Worm (Caenorhabditis elegans) whole organism, L1 larva: ENCODE data around the gene srbc-22.

Experiments
- C34B4.2 ChIP-seq: sonication (generic microtip); optimal IDR thresholded peaks from 2 replicates; lab custom pipeline; 2017; ENCODE audit warnings: mild to moderate bottlenecking, missing genetic modification characterization, missing compliant biosample characterization
- F16B12.6 ChIP-seq: fragments of 150-350 bp; optimal IDR thresholded peaks from 2 replicates; lab custom pipeline; 2014; ENCODE audit warnings: missing biosample characterization, missing genetic modification characterization
- alr-1 ChIP-seq: fragments of 200-800 bp; sonication (Bioruptor generic); optimal IDR thresholded peaks from 2 replicates; lab custom pipeline; 2018; ENCODE audit warnings: borderline replicate concordance, mild to moderate bottlenecking, missing genetic modification characterization, missing compliant biosample characterization
- aly-2 ChIP-seq: fragments of 150-350 bp; optimal IDR thresholded peaks from 2 replicates; lab custom pipeline; 2014; ENCODE audit warnings: missing biosample characterization, missing genetic modification characterization
- ceh-63 ChIP-seq: fragments of 200-800 bp; sonication (Bioruptor generic); optimal IDR thresholded peaks from 2 replicates; lab custom pipeline; 2018; ENCODE audit warnings: mild to moderate bottlenecking, missing genetic modification characterization, missing compliant biosample characterization
- ceh-8 ChIP-seq: fragments of 200-800 bp; sonication (Bioruptor generic); optimal IDR thresholded peaks from 2 replicates; lab custom pipeline; 2018; ENCODE audit warnings: mild to moderate bottlenecking, missing genetic modification characterization, moderate library complexity, missing compliant biosample characterization
- ceh-90 ChIP-seq: sonication (generic microtip); optimal IDR thresholded peaks from 2 replicates; lab custom pipeline; 2016; ENCODE audit warnings: missing genetic modification characterization, missing compliant biosample characterization
- ces-1 ChIP-seq: fragments of 150-350 bp; optimal IDR thresholded peaks from 2 replicates; lab custom pipeline; 2014; ENCODE audit warnings: missing biosample characterization, missing genetic modification reagents, missing genetic modification characterization
- dpl-1 ChIP-seq, 3 experiments: fragments of 150-350 bp in 2 of 3; sonication (generic microtip) in 1 of 3; optimal IDR thresholded peaks; 2 replicates each; lab custom pipeline; 2014 to 2017; ENCODE audit warnings: missing biosample characterization in 3 of 3, missing genetic modification characterization in 3 of 3, missing genetic modification reagents in 3 of 3
- efl-1 ChIP-seq, 4 experiments: fragments of 150-350 bp; optimal IDR thresholded peaks in 3 of 4; peaks in 1 of 4; 1 replicate in 1 of 4; 2 replicates in 3 of 4; lab custom pipeline; 2014; ENCODE audit warnings: missing biosample characterization in 2 of 4, missing genetic modification characterization in 2 of 4, missing genetic modification reagents in 2 of 4
- egl-13 ChIP-seq: sonication (generic microtip); optimal IDR thresholded peaks from 2 replicates; lab custom pipeline; 2016; ENCODE audit warnings: missing genotype, missing genetic modification reagents, missing genetic modification characterization, missing compliant biosample characterization
- elt-2 ChIP-seq: sonication (generic microtip); optimal IDR thresholded peaks from 2 replicates; lab custom pipeline; 2016; ENCODE audit warnings: missing genetic modification characterization, mild to moderate bottlenecking, inconsistent platforms, missing compliant biosample characterization, missing genetic modification reagents
- fkh-4 ChIP-seq: sonication (generic microtip); optimal IDR thresholded peaks from 2 replicates; lab custom pipeline; 2016; ENCODE audit warnings: missing compliant biosample characterization, missing genetic modification characterization, borderline replicate concordance
- fkh-8 ChIP-seq: sonication (generic microtip); optimal IDR thresholded peaks from 2 replicates; lab custom pipeline; 2016; ENCODE audit warnings: mild to moderate bottlenecking, missing genetic modification characterization, missing compliant biosample characterization
- fos-1 ChIP-seq: fragments of 150-350 bp; optimal IDR thresholded peaks from 2 replicates; lab custom pipeline; 2014; ENCODE audit warnings: missing biosample characterization, missing genetic modification characterization
- grh-1 ChIP-seq: fragments of 200-800 bp; sonication (Bioruptor generic); IDR thresholded peaks from 2 replicates; pipeline ENCODE4 v1.3.6; 2022; ENCODE audit warnings: missing genetic modification reagents, missing genetic modification characterization, missing compliant biosample characterization
- hlh-17 ChIP-seq: fragments of 200-800 bp; sonication (Bioruptor generic); optimal IDR thresholded peaks from 2 replicates; lab custom pipeline; 2018; ENCODE audit warnings: missing genetic modification characterization, mild to moderate bottlenecking, missing compliant biosample characterization, moderate library complexity, borderline replicate concordance
- hlh-4 ChIP-seq: sonication (generic microtip); optimal IDR thresholded peaks from 2 replicates; lab custom pipeline; 2016; ENCODE audit warnings: mild to moderate bottlenecking, missing genetic modification characterization, missing compliant biosample characterization
- hpl-2 ChIP-seq: fragments of 150-350 bp; optimal IDR thresholded peaks from 2 replicates; lab custom pipeline; 2014; ENCODE audit warnings: missing biosample characterization, missing genetic modification reagents, missing genetic modification characterization
- irx-1 ChIP-seq: sonication (generic microtip); optimal IDR thresholded peaks from 2 replicates; lab custom pipeline; 2016; ENCODE audit warnings: missing genetic modification characterization, missing compliant biosample characterization
- isw-1 ChIP-seq: fragments of 200-800 bp; sonication (Bioruptor generic); IDR thresholded peaks from 2 replicates; pipeline ENCODE4 v1.3.6; 2022; ENCODE audit warnings: missing genetic modification characterization, missing compliant biosample characterization
- lin-14 ChIP-seq: fragments of 200-800 bp; sonication (Bioruptor generic); optimal IDR thresholded peaks from 2 replicates; lab custom pipeline; 2018; ENCODE audit warnings: mild to moderate bottlenecking, missing genetic modification characterization, moderate library complexity, missing compliant biosample characterization
- lin-15B ChIP-seq: fragments of 150-350 bp; sonication (generic microtip); optimal IDR thresholded peaks from 3 replicates; lab custom pipeline; 2014; ENCODE audit warnings: missing biosample characterization, missing genetic modification characterization
- lin-39 ChIP-seq: fragments of 150-350 bp; optimal IDR thresholded peaks from 2 replicates; lab custom pipeline; 2014; ENCODE audit warnings: missing biosample characterization, missing genetic modification reagents, missing genetic modification characterization
- lsy-2 ChIP-seq, 2 experiments: fragments of 150-350 bp; optimal IDR thresholded peaks; 2 replicates each; lab custom pipeline; 2014; ENCODE audit warnings: missing biosample characterization in 2 of 2, missing genetic modification characterization in 2 of 2
- mdl-1 ChIP-seq, 2 experiments: fragments of 150-350 bp; optimal IDR thresholded peaks; 2 replicates each; lab custom pipeline; 2014 to 2017; ENCODE audit warnings: missing biosample characterization in 2 of 2, missing genetic modification characterization in 2 of 2, inconsistent platforms in 1 of 2
- mep-1 ChIP-seq: fragments of 150-350 bp; optimal IDR thresholded peaks from 2 replicates; lab custom pipeline; 2014; ENCODE audit warnings: missing biosample characterization, missing genetic modification characterization
- nhr-11 ChIP-seq: fragments of 150-350 bp; optimal IDR thresholded peaks from 2 replicates; lab custom pipeline; 2014; ENCODE audit warnings: missing biosample characterization, missing genetic modification characterization
- nhr-12 ChIP-seq: sonication (generic microtip); optimal IDR thresholded peaks from 2 replicates; lab custom pipeline; 2017; ENCODE audit warnings: missing biosample characterization, missing genetic modification characterization
- nhr-20 ChIP-seq: sonication (generic microtip); optimal IDR thresholded peaks from 2 replicates; lab custom pipeline; 2016; ENCODE audit warnings: mild to moderate bottlenecking, missing genetic modification characterization, missing compliant biosample characterization
- nhr-237 ChIP-seq: fragments of 150-350 bp; optimal IDR thresholded peaks from 2 replicates; lab custom pipeline; 2014; ENCODE audit warnings: missing biosample characterization, missing genetic modification characterization
- nhr-71 ChIP-seq: sonication (generic microtip); optimal IDR thresholded peaks from 2 replicates; lab custom pipeline; 2016; ENCODE audit warnings: mild to moderate bottlenecking, missing genetic modification characterization, moderate library complexity, missing compliant biosample characterization
- nhr-76 ChIP-seq: sonication (generic microtip); optimal IDR thresholded peaks from 2 replicates; lab custom pipeline; 2017; ENCODE audit warnings: missing biosample characterization, missing genetic modification characterization
- nhr-77 ChIP-seq: fragments of 150-350 bp; optimal IDR thresholded peaks from 2 replicates; lab custom pipeline; 2014; ENCODE audit warnings: missing biosample characterization, missing genetic modification characterization
- nhr-84 ChIP-seq: sonication (generic microtip); optimal IDR thresholded peaks from 2 replicates; lab custom pipeline; 2017; ENCODE audit warnings: missing biosample characterization, missing genetic modification characterization
- nhr-85 ChIP-seq: sonication (generic microtip); peaks from one replicate; lab custom pipeline; 2016; ENCODE audit warnings: missing genetic modification characterization, inconsistent platforms, missing compliant biosample characterization
- pag-3 ChIP-seq: sonication (generic microtip); optimal IDR thresholded peaks from 2 replicates; lab custom pipeline; 2017; ENCODE audit warnings: missing genetic modification characterization, mild to moderate bottlenecking, missing compliant biosample characterization, antibody characterized with exemption, borderline replicate concordance; ENCODE audit not compliant: insufficient read depth
- pax-3 ChIP-seq: fragments of 200-800 bp; sonication (Bioruptor generic); optimal IDR thresholded peaks from 2 replicates; lab custom pipeline; 2018; ENCODE audit warnings: mild to moderate bottlenecking, missing genetic modification characterization, moderate library complexity, missing compliant biosample characterization
- pqm-1 ChIP-seq: sonication (generic microtip); optimal IDR thresholded peaks from 3 replicates; lab custom pipeline; 2017; ENCODE audit warnings: missing biosample characterization, missing genetic modification characterization
- snu-23 ChIP-seq: sonication (generic microtip); optimal IDR thresholded peaks from 2 replicates; lab custom pipeline; 2016; ENCODE audit warnings: missing genetic modification characterization, missing compliant biosample characterization
- sox-4 ChIP-seq: sonication (generic microtip); optimal IDR thresholded peaks from 2 replicates; lab custom pipeline; 2016; ENCODE audit warnings: missing genetic modification characterization, missing compliant biosample characterization
- sup-37 ChIP-seq: fragments of 200-800 bp; sonication (Bioruptor generic); optimal IDR thresholded peaks from 2 replicates; lab custom pipeline; 2018; ENCODE audit warnings: mild to moderate bottlenecking, missing genetic modification characterization, missing compliant biosample characterization
- tbx-2 ChIP-seq: sonication (generic microtip); optimal IDR thresholded peaks from 2 replicates; lab custom pipeline; 2016; ENCODE audit warnings: missing genetic modification characterization, missing compliant biosample characterization
- unc-30 ChIP-seq: sonication (generic microtip); optimal IDR thresholded peaks from 2 replicates; lab custom pipeline; 2017; ENCODE audit warnings: missing biosample characterization, missing genetic modification characterization
- unc-62 ChIP-seq: fragments of 150-350 bp; optimal IDR thresholded peaks from 2 replicates; lab custom pipeline; 2014; ENCODE audit warnings: missing biosample characterization, missing genetic modification reagents, missing genetic modification characterization
- unc-86 ChIP-seq: sonication (generic microtip); optimal IDR thresholded peaks from 2 replicates; lab custom pipeline; 2016; ENCODE audit warnings: missing genetic modification characterization, missing compliant biosample characterization
- unc-98 ChIP-seq: fragments of 200-800 bp; sonication (Bioruptor generic); IDR thresholded peaks from 2 replicates; pipeline ENCODE4 v1.3.6; 2022; ENCODE audit warnings: missing genetic modification characterization, missing compliant biosample characterization
- vab-15 ChIP-seq: sonication (generic microtip); optimal IDR thresholded peaks from 2 replicates; lab custom pipeline; 2017; ENCODE audit warnings: missing genotype, mild to moderate bottlenecking, missing genetic modification characterization, missing compliant biosample characterization
- xbp-1 ChIP-seq: sonication (generic microtip); optimal IDR thresholded peaks from 2 replicates; lab custom pipeline; 2016; ENCODE audit warnings: missing genetic modification characterization, missing compliant biosample characterization
- zag-1 ChIP-seq: fragments of 150-350 bp; optimal IDR thresholded peaks from 2 replicates; lab custom pipeline; 2014; ENCODE audit warnings: missing biosample characterization, missing genetic modification characterization

srbc-22 gene

ce11 chrV:2156830-2157229 lies at the start of gene srbc-22:
Gene srbc-22 (plus strand): TSS chrV:2157130.
- TF ChIP-seq hlh-4 (tag; lab: Kevin White, UChicago), result no peak
- TF ChIP-seq C34B4.2 (tag; lab: Kevin White, UChicago), result no peak
- no peak for TF ChIP-seq sox-4
- TF ChIP-seq irx-1 (tag; lab: Kevin White, UChicago), result no peak
- TF ChIP-seq unc-86, result no peak
- TF ChIP-seq nhr-237 (tag; lab: Kevin White, UChicago), result no peak
- no peak for TF ChIP-seq mep-1 (tag; lab: Kevin White, UChicago)
- no peak for TF ChIP-seq aly-2 (tag; lab: Kevin White, UChicago)

- no peak for TF ChIP-seq hpl-2
- TF ChIP-seq xbp-1 (tag; lab: Kevin White, UChicago), result peak; percentile 26
- no peak for TF ChIP-seq ceh-63 (GFP tag; lab: Kevin White, UChicago)
- TF ChIP-seq nhr-71, result no peak
- no peak for TF ChIP-seq ceh-90 (tag; lab: Kevin White, UChicago)
- no peak for TF ChIP-seq hlh-17 (GFP tag; lab: Kevin White, UChicago)
- no peak for TF ChIP-seq mep-1 (tag; lab: Kevin White, UChicago)
- no peak for TF ChIP-seq unc-98 (GFP tag; lab: Robert Waterston, UW)
- no peak for TF ChIP-seq nhr-237 (tag; lab: Kevin White, UChicago)
- TF ChIP-seq lin-14, result no peak
- no peak for TF ChIP-seq lin-39 (tag; lab: Kevin White, UChicago)
- no peak for TF ChIP-seq sox-4
- no peak for TF ChIP-seq sup-37
- TF ChIP-seq nhr-76, result no peak
- TF ChIP-seq egl-13, result no peak
- no peak for TF ChIP-seq F16B12.6 (tag; lab: Kevin White, UChicago)
- TF ChIP-seq nhr-77, result peak; percentile 15
- TF ChIP-seq alr-1, result no peak
- TF ChIP-seq nhr-11 (tag; lab: Kevin White, UChicago), result no peak
- TF ChIP-seq dpl-1 (GFP tag; optimal IDR thresholded peaks at IDR 0.05; lab: Kevin White, UChicago), result peak; percentile 9 to 69 (median 29)
- no peak for TF ChIP-seq elt-2 (tag; lab: Kevin White, UChicago)
- TF ChIP-seq aly-2 (tag; lab: Kevin White, UChicago), result no peak
- TF ChIP-seq mdl-1 (tag; optimal IDR thresholded peaks at IDR 0.05; lab: Kevin White, UChicago), result no peak
- TF ChIP-seq nhr-12, result no peak
- TF ChIP-seq ces-1 (GFP tag; lab: Kevin White, UChicago), result no peak
- TF ChIP-seq unc-30 (tag; lab: Kevin White, UChicago), result no peak
- TF ChIP-seq snu-23 (GFP tag; lab: Kevin White, UChicago), result no peak
- no peak for TF ChIP-seq grh-1
- TF ChIP-seq pax-3, result no peak
- no peak for TF ChIP-seq C34B4.2 (tag; lab: Kevin White, UChicago)
- TF ChIP-seq tbx-2 (tag; lab: Kevin White, UChicago), result no peak
- peak; percentile 47 for TF ChIP-seq nhr-85
- no peak for TF ChIP-seq nhr-84
- TF ChIP-seq nhr-20 (tag; lab: Kevin White, UChicago), result peak; percentile 42
- no peak for TF ChIP-seq lsy-2 (tag; optimal IDR thresholded peaks at IDR 0.05; lab: Kevin White, UChicago)
- TF ChIP-seq unc-62 (GFP tag; lab: Kevin White, UChicago), result no peak
- TF ChIP-seq pag-3 (tag; lab: Kevin White, UChicago), result no peak
- TF ChIP-seq ceh-8 (GFP tag; lab: Kevin White, UChicago), result no peak
- TF ChIP-seq pqm-1 (tag; lab: Kevin White, UChicago), result no peak
- no peak for TF ChIP-seq fkh-4
- TF ChIP-seq fos-1, result no peak
- TF ChIP-seq isw-1 (GFP tag; lab: Robert Waterston, UW), result no peak
- no peak for TF ChIP-seq zag-1 (tag; lab: Kevin White, UChicago)
- peak; percentile 59 to 70 for TF ChIP-seq efl-1 (optimal IDR thresholded peaks at IDR 0.05; lab: Kevin White, UChicago)
- TF ChIP-seq efl-1 (GFP tag; optimal IDR thresholded peaks at IDR 0.05 in 1 of 2; lab: Kevin White, UChicago), result peak; percentile 54 to 85
- TF ChIP-seq lin-15B, result peak; percentile 41
- TF ChIP-seq fkh-8, result no peak
- TF ChIP-seq vab-15 (tag; lab: Kevin White, UChicago), result peak; percentile 11
These were observed 47.6 kb upstream of the srbc-22 start, which contains the start of gene ckb-4 for ce11 chrV:2109295-2109694. Gene ckb-4 (minus strand): TSS chrV:2109434.
